Worm (Caenorhabditis elegans) whole organism, L1 larva: ENCODE measurements around the gene dnj-19.

Experiments used
- aha-1 ChIP-seq: fragments of 150-350 bp; optimal IDR thresholded peaks from 2 replicates; lab custom pipeline; 2014; ENCODE audit warnings: missing biosample characterization, missing genetic modification characterization
- alr-1 ChIP-seq: fragments of 200-800 bp; sonication (Bioruptor generic); optimal IDR thresholded peaks from 2 replicates; lab custom pipeline; 2018; ENCODE audit warnings: borderline replicate concordance, mild to moderate bottlenecking, missing genetic modification characterization, missing compliant biosample characterization
- blmp-1 ChIP-seq: fragments of 150-350 bp; optimal IDR thresholded peaks from 2 replicates; lab custom pipeline; 2014; ENCODE audit warnings: missing biosample characterization, missing genetic modification characterization
- ceh-63 ChIP-seq: fragments of 200-800 bp; sonication (Bioruptor generic); optimal IDR thresholded peaks from 2 replicates; lab custom pipeline; 2018; ENCODE audit warnings: mild to moderate bottlenecking, missing genetic modification characterization, missing compliant biosample characterization
- ceh-8 ChIP-seq: fragments of 200-800 bp; sonication (Bioruptor generic); optimal IDR thresholded peaks from 2 replicates; lab custom pipeline; 2018; ENCODE audit warnings: mild to moderate bottlenecking, missing genetic modification characterization, moderate library complexity, missing compliant biosample characterization
- ceh-82 ChIP-seq, 3 experiments: fragments of 150-350 bp in 1 of 3; sonication (generic microtip) in 2 of 3; optimal IDR thresholded peaks; 2 replicates each; lab custom pipeline; 2014 to 2017; ENCODE audit warnings: missing biosample characterization in 3 of 3, missing genetic modification characterization in 3 of 3
- ceh-88 ChIP-seq: fragments of 200-800 bp; sonication (Bioruptor generic); IDR thresholded peaks from 2 replicates; pipeline ENCODE4 v1.3.6; 2022; ENCODE audit warnings: missing genetic modification characterization, missing compliant biosample characterization
- dsc-1 ChIP-seq: sonication (generic microtip); optimal IDR thresholded peaks from 2 replicates; lab custom pipeline; 2016; ENCODE audit warnings: mild to moderate bottlenecking, missing genetic modification characterization, missing compliant biosample characterization
- efl-1 ChIP-seq, 4 experiments: fragments of 150-350 bp; optimal IDR thresholded peaks in 3 of 4; peaks in 1 of 4; 1 replicate in 1 of 4; 2 replicates in 3 of 4; lab custom pipeline; 2014; ENCODE audit warnings: missing biosample characterization in 2 of 4, missing genetic modification characterization in 2 of 4, missing genetic modification reagents in 2 of 4
- efl-3 ChIP-seq: fragments of 200-800 bp; sonication (Bioruptor generic); optimal IDR thresholded peaks from 2 replicates; lab custom pipeline; 2018; ENCODE audit warnings: mild to moderate bottlenecking, missing genetic modification characterization, missing compliant biosample characterization
- fkh-4 ChIP-seq: sonication (generic microtip); optimal IDR thresholded peaks from 2 replicates; lab custom pipeline; 2016; ENCODE audit warnings: missing compliant biosample characterization, missing genetic modification characterization, borderline replicate concordance
- grh-1 ChIP-seq: fragments of 200-800 bp; sonication (Bioruptor generic); IDR thresholded peaks from 2 replicates; pipeline ENCODE4 v1.3.6; 2022; ENCODE audit warnings: missing genetic modification reagents, missing genetic modification characterization, missing compliant biosample characterization
- hlh-17 ChIP-seq: fragments of 200-800 bp; sonication (Bioruptor generic); optimal IDR thresholded peaks from 2 replicates; lab custom pipeline; 2018; ENCODE audit warnings: missing genetic modification characterization, mild to moderate bottlenecking, missing compliant biosample characterization, moderate library complexity, borderline replicate concordance
- hpl-2 ChIP-seq: fragments of 150-350 bp; optimal IDR thresholded peaks from 2 replicates; lab custom pipeline; 2014; ENCODE audit warnings: missing biosample characterization, missing genetic modification reagents, missing genetic modification characterization
- irx-1 ChIP-seq: sonication (generic microtip); optimal IDR thresholded peaks from 2 replicates; lab custom pipeline; 2016; ENCODE audit warnings: missing genetic modification characterization, missing compliant biosample characterization
- lin-13 ChIP-seq: fragments of 150-350 bp; optimal IDR thresholded peaks from 2 replicates; lab custom pipeline; 2014; ENCODE audit warnings: missing biosample characterization, missing genetic modification reagents, missing genetic modification characterization
- lin-14 ChIP-seq: fragments of 200-800 bp; sonication (Bioruptor generic); optimal IDR thresholded peaks from 2 replicates; lab custom pipeline; 2018; ENCODE audit warnings: mild to moderate bottlenecking, missing genetic modification characterization, moderate library complexity, missing compliant biosample characterization
- lin-15B ChIP-seq: fragments of 150-350 bp; sonication (generic microtip); optimal IDR thresholded peaks from 3 replicates; lab custom pipeline; 2014; ENCODE audit warnings: missing biosample characterization, missing genetic modification characterization
- lir-3 ChIP-seq: sonication (generic microtip); optimal IDR thresholded peaks from 2 replicates; lab custom pipeline; 2016; ENCODE audit warnings: mild to moderate bottlenecking, missing genetic modification characterization, moderate library complexity, missing compliant biosample characterization; ENCODE audit not compliant: poor library complexity
- lsy-2 ChIP-seq, 2 experiments: fragments of 150-350 bp; optimal IDR thresholded peaks; 2 replicates each; lab custom pipeline; 2014; ENCODE audit warnings: missing biosample characterization in 2 of 2, missing genetic modification characterization in 2 of 2
- mab-9 ChIP-seq: fragments of 200-800 bp; sonication (Bioruptor generic); IDR thresholded peaks from 2 replicates; pipeline ENCODE4 v1.3.6; 2022; ENCODE audit warnings: missing genetic modification reagents, missing genetic modification characterization, missing compliant biosample characterization
- mdl-1 ChIP-seq, 2 experiments: fragments of 150-350 bp; optimal IDR thresholded peaks; 2 replicates each; lab custom pipeline; 2014 to 2017; ENCODE audit warnings: missing biosample characterization in 2 of 2, missing genetic modification characterization in 2 of 2, inconsistent platforms in 1 of 2
- mef-2 ChIP-seq: fragments of 150-350 bp; optimal IDR thresholded peaks from 2 replicates; lab custom pipeline; 2014; ENCODE audit warnings: missing biosample characterization, missing genetic modification characterization
- nhr-20 ChIP-seq: sonication (generic microtip); optimal IDR thresholded peaks from 2 replicates; lab custom pipeline; 2016; ENCODE audit warnings: mild to moderate bottlenecking, missing genetic modification characterization, missing compliant biosample characterization
- nhr-71 ChIP-seq: sonication (generic microtip); optimal IDR thresholded peaks from 2 replicates; lab custom pipeline; 2016; ENCODE audit warnings: mild to moderate bottlenecking, missing genetic modification characterization, moderate library complexity, missing compliant biosample characterization
- nhr-84 ChIP-seq: sonication (generic microtip); optimal IDR thresholded peaks from 2 replicates; lab custom pipeline; 2017; ENCODE audit warnings: missing biosample characterization, missing genetic modification characterization
- nhr-85 ChIP-seq: sonication (generic microtip); peaks from one replicate; lab custom pipeline; 2016; ENCODE audit warnings: missing genetic modification characterization, inconsistent platforms, missing compliant biosample characterization
- pag-3 ChIP-seq: sonication (generic microtip); optimal IDR thresholded peaks from 2 replicates; lab custom pipeline; 2017; ENCODE audit warnings: missing genetic modification characterization, mild to moderate bottlenecking, missing compliant biosample characterization, antibody characterized with exemption, borderline replicate concordance; ENCODE audit not compliant: insufficient read depth
- pqm-1 ChIP-seq: sonication (generic microtip); optimal IDR thresholded peaks from 3 replicates; lab custom pipeline; 2017; ENCODE audit warnings: missing biosample characterization, missing genetic modification characterization
- rnt-1 ChIP-seq: sonication (generic microtip); optimal IDR thresholded peaks from 2 replicates; lab custom pipeline; 2016; ENCODE audit warnings: mild to moderate bottlenecking, missing genetic modification characterization, moderate library complexity, missing compliant biosample characterization
- snpc-4 ChIP-seq: fragments of 150-350 bp; optimal IDR thresholded peaks from 2 replicates; lab custom pipeline; 2014; ENCODE audit warnings: missing biosample characterization, missing genetic modification characterization
- snu-23 ChIP-seq: sonication (generic microtip); optimal IDR thresholded peaks from 2 replicates; lab custom pipeline; 2016; ENCODE audit warnings: missing genetic modification characterization, missing compliant biosample characterization
- tbx-2 ChIP-seq: sonication (generic microtip); optimal IDR thresholded peaks from 2 replicates; lab custom pipeline; 2016; ENCODE audit warnings: missing genetic modification characterization, missing compliant biosample characterization
- unc-130 ChIP-seq: fragments of 150-350 bp; optimal IDR thresholded peaks from 2 replicates; lab custom pipeline; 2017; ENCODE audit warnings: missing biosample characterization, missing genetic modification characterization, inconsistent platforms
- unc-86 ChIP-seq: sonication (generic microtip); optimal IDR thresholded peaks from 2 replicates; lab custom pipeline; 2016; ENCODE audit warnings: missing genetic modification characterization, missing compliant biosample characterization
- zip-4 ChIP-seq: fragments of 200-800 bp; sonication (Bioruptor generic); optimal IDR thresholded peaks from 2 replicates; lab custom pipeline; 2018; ENCODE audit warnings: mild to moderate bottlenecking, missing genetic modification characterization, moderate library complexity, missing compliant biosample characterization
- ztf-4 ChIP-seq: fragments of 150-350 bp; optimal IDR thresholded peaks from 2 replicates; lab custom pipeline; 2014; ENCODE audit warnings: missing biosample characterization, missing genetic modification characterization

Gene dnj-19

DNA sequence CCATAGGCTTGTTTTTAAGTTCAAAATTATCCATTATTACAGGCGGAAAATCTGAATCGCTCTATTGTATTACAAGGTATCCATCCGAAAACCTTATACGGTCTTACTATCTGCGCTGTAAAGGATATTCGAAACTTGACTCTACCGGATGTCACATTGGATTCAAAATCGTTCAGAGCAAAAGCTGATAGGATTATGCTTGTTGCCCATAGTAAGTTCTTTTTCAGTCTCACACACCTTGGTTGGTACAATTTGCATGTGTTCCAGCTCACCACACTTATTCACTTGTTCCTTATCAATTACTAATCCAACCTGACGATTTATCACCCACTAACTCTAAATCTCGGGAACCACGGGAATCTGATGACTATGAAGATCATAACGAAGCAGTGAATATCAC lies 23.0 kb upstream of the dnj-19 start:
- TF ChIP-seq aha-1 (tag; lab: Kevin White, UChicago) (no peak), pqm-1 (no peak), hlh-17 (GFP tag; lab: Kevin White, UChicago) (no peak)

DNA sequence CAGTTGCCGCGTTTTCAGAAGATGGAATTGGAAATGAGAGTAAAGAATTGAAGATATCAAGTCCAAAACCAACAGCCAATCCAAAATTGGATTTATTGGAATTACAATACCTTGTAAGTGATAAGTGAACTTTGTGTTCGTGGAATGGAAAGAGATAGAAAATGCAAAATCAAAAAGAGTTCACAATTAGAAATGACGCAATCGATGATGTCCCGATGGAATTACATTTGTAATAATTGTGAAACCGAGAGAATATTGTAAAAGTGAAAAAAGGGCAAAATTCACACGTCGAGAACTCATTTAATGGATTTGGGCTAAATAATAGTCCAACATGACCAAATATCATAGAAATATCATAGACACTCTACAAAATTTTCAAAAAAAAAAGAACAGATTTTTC lies 20.6 kb upstream of the dnj-19 start:
- TF ChIP-seq zip-4, result no peak
- no peak for TF ChIP-seq alr-1 (tag; lab: Kevin White, UChicago)
- no peak for TF ChIP-seq unc-86 (tag; lab: Kevin White, UChicago)
- no peak for TF ChIP-seq ceh-8 (GFP tag; lab: Kevin White, UChicago)
- no peak for TF ChIP-seq tbx-2 (tag; lab: Kevin White, UChicago)
- no peak for TF ChIP-seq blmp-1 (tag; lab: Kevin White, UChicago)
- no peak for TF ChIP-seq lir-3
- TF ChIP-seq grh-1, result no peak
- no peak for TF ChIP-seq dsc-1 (tag; lab: Kevin White, UChicago)
- TF ChIP-seq nhr-84 (tag; lab: Kevin White, UChicago), result no peak
- no peak for TF ChIP-seq lsy-2 (tag; optimal IDR thresholded peaks at IDR 0.05; lab: Kevin White, UChicago)
- no peak for TF ChIP-seq efl-3 (GFP tag; lab: Kevin White, UChicago)
- no peak for TF ChIP-seq ceh-88 (GFP tag; lab: Robert Waterston, UW)
- TF ChIP-seq mdl-1 (tag; optimal IDR thresholded peaks at IDR 0.05; lab: Kevin White, UChicago), result no peak
- TF ChIP-seq, all 84 proteins: peak for 0

DNA sequence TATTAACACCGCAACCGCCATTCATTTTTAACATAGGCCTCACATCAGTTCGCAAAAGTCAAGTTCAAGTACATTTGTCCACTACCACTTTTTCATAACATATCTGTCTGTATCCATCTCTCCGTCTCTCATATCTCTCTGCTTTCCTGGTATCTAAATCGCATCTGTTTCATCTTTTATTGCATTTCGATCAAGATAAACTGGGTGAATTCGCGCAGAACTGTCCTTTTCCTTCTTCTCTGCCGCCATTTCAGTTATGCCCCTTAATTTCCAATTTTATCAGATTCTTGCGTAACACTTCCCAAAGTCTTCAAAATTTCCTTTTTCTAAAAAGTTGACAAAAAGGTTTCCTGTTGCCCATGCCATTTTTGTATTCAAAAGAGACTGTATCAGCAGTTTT lies 18.6 kb upstream of the dnj-19 start:
- TF ChIP-seq blmp-1 (tag; lab: Kevin White, UChicago) (peak; percentile 83), lin-14 (GFP tag; lab: Kevin White, UChicago) (peak; percentile 76), rnt-1 (peak; percentile 13), nhr-84 (tag; lab: Kevin White, UChicago) (no peak), snpc-4 (tag; lab: Kevin White, UChicago) (no peak), snu-23 (peak; percentile 14), lin-15B (no peak), pag-3 (tag; lab: Kevin White, UChicago) (no peak), ceh-63 (GFP tag; lab: Kevin White, UChicago) (no peak), lsy-2 (tag; optimal IDR thresholded peaks at IDR 0.05; lab: Kevin White, UChicago) (peak in 1 of 2 experiments; percentile 8), efl-1 (optimal IDR thresholded peaks at IDR 0.05; lab: Kevin White, UChicago) (no peak), efl-1 (GFP tag; optimal IDR thresholded peaks at IDR 0.05 in 1 of 2; lab: Kevin White, UChicago) (peak in 1 of 2 experiments; percentile 43), nhr-85 (tag; lab: Kevin White, UChicago) (peak; percentile 93)
- TF ChIP-seq, all 84 proteins: peak for 7

DNA sequence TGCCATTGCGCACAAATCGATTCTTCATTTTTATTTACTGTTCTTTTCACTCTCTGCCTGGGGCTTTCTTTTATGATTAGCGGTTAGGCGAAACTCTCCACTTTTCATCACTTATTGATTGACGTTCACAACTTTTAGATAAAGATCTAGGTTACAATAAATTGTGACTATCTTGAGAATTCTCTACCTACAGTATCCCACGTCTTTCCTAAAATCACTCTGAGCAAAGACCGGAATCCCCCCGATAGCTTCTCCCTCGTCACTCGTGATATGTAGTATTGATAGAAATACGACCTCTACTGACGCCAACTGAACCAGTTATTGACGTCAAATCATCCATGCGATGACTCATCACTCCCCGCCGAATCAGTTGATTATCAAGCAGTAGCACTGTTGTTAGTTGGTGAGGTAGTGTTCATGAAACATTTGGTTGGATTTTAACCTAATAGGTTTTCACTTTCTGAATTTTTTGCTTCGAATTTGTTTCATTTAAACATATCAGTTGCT lies 17.1 kb upstream of the dnj-19 start, which contains the start of gene hir-1:
Gene hir-1, plus strand, starts transcription at position 405 of the 507 bp plus-strand sequence.
- TF ChIP-seq nhr-85 (tag; lab: Kevin White, UChicago) (peak; percentile 66), efl-1 (optimal IDR thresholded peaks at IDR 0.05; lab: Kevin White, UChicago) (no peak), efl-1 (GFP tag; optimal IDR thresholded peaks at IDR 0.05 in 1 of 2; lab: Kevin White, UChicago) (peak in 1 of 2 experiments; percentile 90), ceh-82 (tag; optimal IDR thresholded peaks at IDR 0.05; lab: Kevin White, UChicago) (no peak), snpc-4 (tag; lab: Kevin White, UChicago) (no peak), tbx-2 (tag; lab: Kevin White, UChicago) (no peak), mab-9 (no peak), pqm-1 (no peak), grh-1 (0 out of 2 replicates have a peak, but pooled peaks have one; percentile 8), nhr-71 (no peak), lin-13 (no peak), unc-130 (no peak), ztf-4 (tag; lab: Kevin White, UChicago) (no peak), pag-3 (tag; lab: Kevin White, UChicago) (no peak), hpl-2 (GFP tag; lab: Kevin White, UChicago) (no peak), mef-2 (tag; lab: Kevin White, UChicago) (no peak), dsc-1 (tag; lab: Kevin White, UChicago) (no peak), blmp-1 (tag; lab: Kevin White, UChicago) (peak; percentile 60), fkh-4 (tag; lab: Kevin White, UChicago) (no peak), irx-1 (tag; lab: Kevin White, UChicago) (no peak), nhr-20 (tag; lab: Kevin White, UChicago) (peak; percentile 14)
